Worm (Caenorhabditis elegans) whole organism, mixed stage, embryonic: Measurements from ENCODE around the gene syx-2.
A peak's percentile ranks its signal among the peaks of the same experiment; 100 is the strongest.

Source experiments
- bed-3 ChIP-seq: fragments of 200-800 bp; sonication (Bioruptor generic); optimal IDR thresholded peaks from 3 replicates; lab custom pipeline; 2018; ENCODE audit warnings: mild to moderate bottlenecking, missing genetic modification characterization, moderate library complexity, missing compliant biosample characterization
- blmp-1 ChIP-seq: fragments of 150-350 bp; optimal IDR thresholded peaks from 2 replicates; lab custom pipeline; 2014; ENCODE audit warnings: missing biosample characterization, missing genetic modification characterization
- ceh-43 ChIP-seq: fragments of 200-800 bp; sonication (Bioruptor generic); optimal IDR thresholded peaks from 2 replicates; lab custom pipeline; 2018; ENCODE audit warnings: mild to moderate bottlenecking, missing genetic modification characterization, moderate library complexity, missing compliant biosample characterization
- ceh-83 ChIP-seq: fragments of 200-800 bp; sonication (Bioruptor generic); optimal IDR thresholded peaks from 2 replicates; lab custom pipeline; 2018; ENCODE audit warnings: mild to moderate bottlenecking, missing genetic modification characterization, missing compliant biosample characterization
- ces-1 ChIP-seq: fragments of 150-350 bp; optimal IDR thresholded peaks from 2 replicates; lab custom pipeline; 2014; ENCODE audit warnings: missing biosample characterization, missing genetic modification reagents, missing genetic modification characterization
- cnd-1 ChIP-seq: fragments of 200-800 bp; sonication (Bioruptor generic); optimal IDR thresholded peaks from 2 replicates; lab custom pipeline; 2018; ENCODE audit warnings: mild to moderate bottlenecking, missing genetic modification characterization, missing compliant biosample characterization
- drap-1 ChIP-seq: fragments of 200-800 bp; sonication (Bioruptor generic); optimal IDR thresholded peaks from 3 replicates; lab custom pipeline; 2018; ENCODE audit warnings: mild to moderate bottlenecking, missing genetic modification characterization, missing compliant biosample characterization
- elt-1 ChIP-seq: sonication (generic microtip); optimal IDR thresholded peaks from 2 replicates; lab custom pipeline; 2017; ENCODE audit warnings: missing genetic modification characterization, mild to moderate bottlenecking, missing compliant biosample characterization, antibody characterized with exemption, moderate library complexity, borderline replicate concordance; ENCODE audit not compliant: insufficient read depth
- elt-3 ChIP-seq: fragments of 150-350 bp; optimal IDR thresholded peaks from 2 replicates; lab custom pipeline; 2014; ENCODE audit warnings: missing biosample characterization, missing genetic modification characterization
- flh-1 ChIP-seq: fragments of 200-800 bp; sonication (Bioruptor generic); optimal IDR thresholded peaks from 2 replicates; lab custom pipeline; 2018; ENCODE audit warnings: mild to moderate bottlenecking, missing genetic modification characterization, moderate library complexity, missing compliant biosample characterization
- ham-2 ChIP-seq: fragments of 200-800 bp; sonication (Bioruptor generic); optimal IDR thresholded peaks from 2 replicates; lab custom pipeline; 2018; ENCODE audit warnings: mild to moderate bottlenecking, missing genetic modification characterization, missing compliant biosample characterization
- hlh-1 ChIP-seq: fragments of 150-350 bp; optimal IDR thresholded peaks from 2 replicates; lab custom pipeline; 2014; ENCODE audit warnings: missing biosample characterization, missing genetic modification reagents, missing genetic modification characterization
- lin-13 ChIP-seq: fragments of 150-350 bp; optimal IDR thresholded peaks from 2 replicates; lab custom pipeline; 2014; ENCODE audit warnings: missing biosample characterization, missing genetic modification characterization
- lin-32 ChIP-seq: fragments of 200-800 bp; sonication (Bioruptor generic); optimal IDR thresholded peaks from 2 replicates; lab custom pipeline; 2018; ENCODE audit warnings: mild to moderate bottlenecking, missing genetic modification characterization, missing compliant biosample characterization
- lsy-2 ChIP-seq: fragments of 150-350 bp; optimal IDR thresholded peaks from 2 replicates; lab custom pipeline; 2014; ENCODE audit warnings: missing biosample characterization, missing genetic modification characterization
- mep-1 ChIP-seq: fragments of 150-350 bp; optimal IDR thresholded peaks from 2 replicates; lab custom pipeline; 2017; ENCODE audit warnings: missing biosample characterization, missing genetic modification reagents, missing genetic modification characterization, inconsistent platforms
- mls-2 ChIP-seq: sonication (generic microtip); optimal IDR thresholded peaks from 2 replicates; lab custom pipeline; 2016; ENCODE audit warnings: mild to moderate bottlenecking, missing genetic modification characterization, moderate library complexity, missing compliant biosample characterization
- nhr-12 ChIP-seq: fragments of 150-350 bp; optimal IDR thresholded peaks from 2 replicates; lab custom pipeline; 2014; ENCODE audit warnings: missing biosample characterization, missing genetic modification characterization
- nhr-2 ChIP-seq: fragments of 150-350 bp; optimal IDR thresholded peaks from 2 replicates; lab custom pipeline; 2014; ENCODE audit warnings: missing biosample characterization, missing genetic modification characterization
- nhr-237 ChIP-seq: fragments of 150-350 bp; optimal IDR thresholded peaks from 2 replicates; lab custom pipeline; 2014; ENCODE audit warnings: missing biosample characterization, missing genetic modification characterization
- nhr-76 ChIP-seq: sonication (generic microtip); optimal IDR thresholded peaks from 2 replicates; lab custom pipeline; 2017; ENCODE audit warnings: missing biosample characterization, missing genetic modification characterization
- pha-4 ChIP-seq: fragments of 150-350 bp; optimal IDR thresholded peaks from 2 replicates; lab custom pipeline; 2018; ENCODE audit warnings: missing biosample characterization, missing genetic modification reagents, missing genetic modification characterization
- sem-2 ChIP-seq: fragments of 200-800 bp; sonication (Bioruptor generic); optimal IDR thresholded peaks from 2 replicates; lab custom pipeline; 2018; ENCODE audit warnings: mild to moderate bottlenecking, missing genetic modification characterization, missing compliant biosample characterization
- snpc-4 ChIP-seq: fragments of 150-350 bp; optimal IDR thresholded peaks from 2 replicates; lab custom pipeline; 2014; ENCODE audit warnings: missing biosample characterization, missing genetic modification characterization
- sptf-1 ChIP-seq: sonication (generic microtip); optimal IDR thresholded peaks from 2 replicates; lab custom pipeline; 2017; ENCODE audit warnings: mild to moderate bottlenecking, missing genetic modification characterization, moderate library complexity, missing compliant biosample characterization
- tbx-8 ChIP-seq: fragments of 200-800 bp; sonication (Bioruptor generic); optimal IDR thresholded peaks from 2 replicates; lab custom pipeline; 2018; ENCODE audit warnings: mild to moderate bottlenecking, missing genetic modification characterization, moderate library complexity, missing compliant biosample characterization
- unc-120 ChIP-seq: sonication (generic microtip); optimal IDR thresholded peaks from 2 replicates; lab custom pipeline; 2017; ENCODE audit warnings: missing genetic modification characterization, missing compliant biosample characterization; ENCODE audit not compliant: poor library complexity, severe bottlenecking
- zip-8 ChIP-seq: fragments of 150-350 bp; optimal IDR thresholded peaks from 2 replicates; lab custom pipeline; 2014; ENCODE audit warnings: missing biosample characterization, missing genetic modification characterization

syx-2 gene

ce11 chrX:13944184-13944583, 15.8 kb upstream of the syx-2 start:
- no peak for TF ChIP-seq pha-4 (tag; lab: Kevin White, UChicago)
- peak; percentile 98 for TF ChIP-seq ces-1 (GFP tag; lab: Kevin White, UChicago)
- TF ChIP-seq mep-1 (tag; lab: Kevin White, UChicago), result peak; percentile 9
- no peak for TF ChIP-seq zip-8 (tag; lab: Kevin White, UChicago)
- peak; percentile 18 for TF ChIP-seq cnd-1
- TF ChIP-seq nhr-12, result no peak
- TF ChIP-seq sem-2 (GFP tag; lab: Kevin White, UChicago), result no peak
- TF ChIP-seq, all 35 proteins: peak for 3

ce11 chrX:13945090-13945489, 14.9 kb upstream of the syx-2 start:
- TF ChIP-seq nhr-2, result no peak
- peak; percentile 33 for TF ChIP-seq ces-1 (GFP tag; lab: Kevin White, UChicago)
- TF ChIP-seq flh-1 (GFP tag; lab: Kevin White, UChicago), result no peak
- TF ChIP-seq pha-4 (tag; lab: Kevin White, UChicago), result peak; percentile 73

ce11 chrX:13945524-13945923, 14.4 kb upstream of the syx-2 start:
- TF ChIP-seq sptf-1 (tag; lab: Kevin White, UChicago), result peak; percentile 18
- peak; percentile 3 for TF ChIP-seq nhr-237 (tag; lab: Kevin White, UChicago)
- peak; percentile 3 for TF ChIP-seq ceh-43 (GFP tag; lab: Kevin White, UChicago)
- no peak for TF ChIP-seq tbx-8 (GFP tag; lab: Kevin White, UChicago)
- TF ChIP-seq elt-3 (tag; lab: Kevin White, UChicago), result no peak
- TF ChIP-seq pha-4 (tag; lab: Kevin White, UChicago), result peak; percentile 61
- no peak for TF ChIP-seq lsy-2 (tag; lab: Kevin White, UChicago)
- peak; percentile 45 for TF ChIP-seq mls-2 (tag; lab: Kevin White, UChicago)
- TF ChIP-seq ces-1 (GFP tag; lab: Kevin White, UChicago), result no peak
- TF ChIP-seq hlh-1 (tag; lab: Kevin White, UChicago), result peak; percentile 17
- TF ChIP-seq nhr-76, result no peak
- TF ChIP-seq cnd-1, result peak; percentile 25
- no peak for TF ChIP-seq ceh-83 (GFP tag; lab: Kevin White, UChicago)
- TF ChIP-seq mep-1 (tag; lab: Kevin White, UChicago), result peak; percentile 21
- peak; percentile 30 for TF ChIP-seq unc-120

- TF ChIP-seq ceh-83 (GFP tag; lab: Kevin White, UChicago) (no peak), ham-2 (GFP tag; lab: Kevin White, UChicago) (no peak), cnd-1 (no peak), ceh-43 (GFP tag; lab: Kevin White, UChicago) (no peak), flh-1 (GFP tag; lab: Kevin White, UChicago) (no peak), snpc-4 (tag; lab: Kevin White, UChicago) (no peak), zip-8 (tag; lab: Kevin White, UChicago) (no peak), bed-3 (GFP tag; lab: Kevin White, UChicago) (no peak), sem-2 (GFP tag; lab: Kevin White, UChicago) (no peak), elt-1 (tag; lab: Kevin White, UChicago) (no peak), blmp-1 (tag; lab: Kevin White, UChicago) (no peak), hlh-1 (tag; lab: Kevin White, UChicago) (no peak), pha-4 (tag; lab: Kevin White, UChicago) (no peak), tbx-8 (GFP tag; lab: Kevin White, UChicago) (no peak), lsy-2 (tag; lab: Kevin White, UChicago) (no peak), nhr-12 (no peak)
These were observed 13.0 kb upstream of the syx-2 start for ce11 chrX:13946693-13947583.

- TF ChIP-seq drap-1 (GFP tag; lab: Kevin White, UChicago), result peak; percentile 46
- TF ChIP-seq hlh-1 (tag; lab: Kevin White, UChicago), result peak; percentile 35
- TF ChIP-seq ces-1 (GFP tag; lab: Kevin White, UChicago), result peak; percentile 3
- peak; percentile 82 for TF ChIP-seq cnd-1
- peak; percentile 36 for TF ChIP-seq lin-13 (tag; lab: Kevin White, UChicago)
- peak; percentile 50 for TF ChIP-seq lin-32
- no peak for TF ChIP-seq lsy-2 (tag; lab: Kevin White, UChicago)
- TF ChIP-seq tbx-8 (GFP tag; lab: Kevin White, UChicago), result no peak
- TF ChIP-seq nhr-2, result peak; percentile 42
- peak; percentile 54 for TF ChIP-seq mls-2 (tag; lab: Kevin White, UChicago)
- TF ChIP-seq sptf-1 (tag; lab: Kevin White, UChicago), result peak; percentile 38
- TF ChIP-seq unc-120, result peak; percentile 49
- peak; percentile 30 for TF ChIP-seq pha-4 (tag; lab: Kevin White, UChicago)
- no peak for TF ChIP-seq elt-1 (tag; lab: Kevin White, UChicago)
These were observed 11.8 kb upstream of the syx-2 start for ce11 chrX:13948167-13948566.
